Worm (Caenorhabditis elegans): ENCODE measurements around the gene adal-1.

ce11 chrII:6893589-6894245 is at the start of gene adal-1:
- TF ChIP-seq ama-1 (optimal IDR thresholded peaks at IDR 0.05): no peak
- no peak for TF ChIP-seq ets-7 (tag; optimal IDR thresholded peaks at IDR 0.05)
- no peak for TF ChIP-seq hmg-4 (GFP tag; optimal IDR thresholded peaks at IDR 0.05)
- TF ChIP-seq tbx-11 (GFP tag; IDR thresholded peaks at IDR 0.05): no peak
- TF ChIP-seq hmbx-1 (tag; optimal IDR thresholded peaks at IDR 0.05): no peak
- no peak for TF ChIP-seq tbx-37 (GFP tag; conservative IDR thresholded peaks at IDR 0.05)
- TF ChIP-seq B0310.2 (tag; optimal IDR thresholded peaks at IDR 0.05): no peak
- TF ChIP-seq tra-4 (tag; optimal IDR thresholded peaks at IDR 0.05): no peak
- no peak for TF ChIP-seq hnd-1 (tag; optimal IDR thresholded peaks at IDR 0.05)
